Fruit fly (Drosophila melanogaster) whole organism, embryonic: ENCODE data around the gene ProRS-m.

Source experiments
- Ada2b ChIP-seq: fragments of 200-800 bp; sonication (Bioruptor generic); IDR thresholded peaks from 2 replicates; pipeline ENCODE4 v1.3.6; 2022; ENCODE audit warnings: missing biosample characterization, missing genetic modification characterization
- CG10565 ChIP-seq: fragments of 200-800 bp; sonication (Bioruptor generic); optimal IDR thresholded peaks from 3 replicates; lab custom pipeline; 2016; ENCODE audit warnings: missing biosample characterization, mild to moderate bottlenecking, missing genetic modification characterization
- CG11093 ChIP-seq: fragments of 200-800 bp; sonication (Bioruptor generic); IDR thresholded peaks from 3 replicates; pipeline ENCODE4 v1.3.6; 2022; ENCODE audit warnings: missing biosample characterization, missing genetic modification characterization
- CG12744 ChIP-seq: fragments of 200-800 bp; sonication (Bioruptor generic); optimal IDR thresholded peaks from 2 replicates; lab custom pipeline; 2016; ENCODE audit warnings: missing biosample characterization, missing genetic modification characterization
- CG13894 ChIP-seq: fragments of 200-800 bp; sonication (Bioruptor generic); optimal IDR thresholded peaks from 3 replicates; lab custom pipeline; 2018; ENCODE audit warnings: missing biosample characterization, mild to moderate bottlenecking, missing genetic modification characterization, moderate library complexity
- CG17328 ChIP-seq: fragments of 200-800 bp; sonication (Bioruptor generic); IDR thresholded peaks from 2 replicates; pipeline ENCODE4 v1.3.6; 2022; ENCODE audit warnings: missing biosample characterization, missing genetic modification characterization
- CG2116 ChIP-seq: fragments of 200-800 bp; sonication (Bioruptor generic); optimal IDR thresholded peaks from 3 replicates; lab custom pipeline; 2018; ENCODE audit warnings: missing biosample characterization, mild to moderate bottlenecking, missing genetic modification characterization
- CG31224 ChIP-seq: fragments of 200-800 bp; sonication (Bioruptor generic); IDR thresholded peaks from 2 replicates; pipeline ENCODE4 v1.3.6; 2022; ENCODE audit warnings: missing biosample characterization, missing genetic modification characterization
- CG32532 ChIP-seq: fragments of 200-800 bp; sonication (Bioruptor generic); IDR thresholded peaks from 2 replicates; pipeline ENCODE4 v1.3.6; 2022; ENCODE audit warnings: missing biosample characterization, missing genetic modification characterization
- CG34224 ChIP-seq: fragments of 200-800 bp; sonication (Bioruptor generic); IDR thresholded peaks from 3 replicates; pipeline ENCODE4 v1.3.6; 2022; ENCODE audit warnings: missing biosample characterization, missing genetic modification characterization; ENCODE audit not compliant: partially characterized antibody
- CG6175 ChIP-seq: fragments of 200-800 bp; sonication (Bioruptor generic); IDR thresholded peaks from 3 replicates; pipeline ENCODE4 v1.3.6; 2022; ENCODE audit warnings: missing biosample characterization, missing genetic modification characterization
- CG7928 ChIP-seq: fragments of 200-800 bp; sonication (Bioruptor generic); optimal IDR thresholded peaks from 2 replicates; lab custom pipeline; 2017; ENCODE audit warnings: missing biosample characterization, mild to moderate bottlenecking, missing genetic modification characterization
- CG8290 ChIP-seq, 3 experiments: fragments of 200-800 bp; sonication (Bioruptor generic); optimal IDR thresholded peaks; 2 replicates each; lab custom pipeline; 2016 to 2019; ENCODE audit warnings: missing biosample characterization in 3 of 3, missing genetic modification characterization in 3 of 3, mild to moderate bottlenecking in 2 of 3, moderate library complexity in 1 of 3
- Dbx ChIP-seq: fragments of 200-800 bp; sonication (Bioruptor generic); IDR thresholded peaks from 3 replicates; pipeline ENCODE4 v1.3.6; 2022; ENCODE audit warnings: missing biosample characterization, missing genetic modification characterization
- Deaf1 ChIP-seq: fragments of 200-800 bp; optimal IDR thresholded peaks from 3 replicates; lab custom pipeline; 2019; ENCODE audit warnings: missing biosample characterization, mild to moderate bottlenecking, missing genetic modification characterization, moderate library complexity
- Dfd ChIP-seq, 2 experiments: fragments of >200 bp; optimal IDR thresholded peaks; 2 replicates each; lab custom pipeline; 2017; ENCODE audit warnings: missing biosample characterization in 2 of 2, missing genetic modification characterization in 2 of 2
- Doc3 ChIP-seq: fragments of 200-800 bp; sonication (Bioruptor generic); IDR thresholded peaks from 3 replicates; pipeline ENCODE4 v1.3.6; 2022; ENCODE audit warnings: missing biosample characterization, missing genetic modification characterization; ENCODE audit not compliant: partially characterized antibody
- PHDP ChIP-seq: fragments of 200-800 bp; sonication (Bioruptor generic); optimal IDR thresholded peaks from 3 replicates; lab custom pipeline; 2018; ENCODE audit warnings: missing biosample characterization, mild to moderate bottlenecking, missing genetic modification characterization, moderate library complexity
- Rfx ChIP-seq: fragments of 200-800 bp; sonication (Bioruptor generic); IDR thresholded peaks from 2 replicates; pipeline ENCODE4 v1.3.6; 2022; ENCODE audit warnings: missing biosample characterization, missing genetic modification characterization
- Scr ChIP-seq: fragments of 200-800 bp; sonication (Bioruptor generic); IDR thresholded peaks from 2 replicates; pipeline ENCODE4 v1.3.6; 2022; ENCODE audit warnings: missing biosample characterization, missing genetic modification characterization; ENCODE audit not compliant: partially characterized antibody
- Trl ChIP-seq, 3 experiments: fragments of >200 bp in 2 of 3; fragments of 200-800 bp in 1 of 3; sonication (Bioruptor generic) in 1 of 3; optimal IDR thresholded peaks; 2 replicates in 1 of 3; 3 replicates in 2 of 3; lab custom pipeline; 2016 to 2017; ENCODE audit warnings: missing biosample characterization in 1 of 3, missing genetic modification characterization in 1 of 3
- al ChIP-seq: fragments of 200-800 bp; sonication (Bioruptor generic); IDR thresholded peaks from 2 replicates; pipeline ENCODE4 v1.3.6; 2022; ENCODE audit warnings: missing biosample characterization, missing genetic modification characterization
- amos ChIP-seq: fragments of 200-800 bp; sonication (Bioruptor generic); IDR thresholded peaks from 2 replicates; pipeline ENCODE4 v1.3.6; 2022; ENCODE audit warnings: missing biosample characterization, missing genetic modification characterization; ENCODE audit not compliant: partially characterized antibody
- fru ChIP-seq: fragments of >200 bp; optimal IDR thresholded peaks from 2 replicates; lab custom pipeline; 2017
- hkb ChIP-seq, 2 experiments: fragments of 200-800 bp in 1 of 2; fragments of >200 bp in 1 of 2; sonication (Bioruptor generic) in 1 of 2; IDR thresholded peaks in 1 of 2; optimal IDR thresholded peaks in 1 of 2; 2 replicates each; pipeline versions ENCODE4 v1.3.6 to Lab custom; 2017 to 2022; ENCODE audit warnings: missing biosample characterization in 1 of 2, missing genetic modification characterization in 1 of 2
- klu ChIP-seq: fragments of 200-800 bp; sonication (Bioruptor generic); IDR thresholded peaks from 2 replicates; pipeline ENCODE4 v1.3.6; 2022; ENCODE audit warnings: missing biosample characterization, missing genetic modification characterization
- lab ChIP-seq: fragments of 200-800 bp; sonication (Bioruptor generic); optimal IDR thresholded peaks from 3 replicates; lab custom pipeline; 2017; ENCODE audit warnings: missing biosample characterization, missing genetic modification characterization, mild to moderate bottlenecking, moderate library complexity, missing genetic modification reagents
- mirr ChIP-seq: fragments of 200-800 bp; sonication (Bioruptor generic); optimal IDR thresholded peaks from 3 replicates; lab custom pipeline; 2018; ENCODE audit warnings: missing biosample characterization, mild to moderate bottlenecking, missing genetic modification characterization
- nau ChIP-seq: fragments of 200-800 bp; sonication (Bioruptor generic); optimal IDR thresholded peaks from 3 replicates; lab custom pipeline; 2017; ENCODE audit warnings: missing biosample characterization, mild to moderate bottlenecking, missing genetic modification characterization, missing genetic modification reagents
- pita ChIP-seq: fragments of 200-800 bp; sonication (Bioruptor generic); optimal IDR thresholded peaks from 2 replicates; lab custom pipeline; 2017; ENCODE audit warnings: missing biosample characterization, mild to moderate bottlenecking, missing genetic modification characterization
- pnt ChIP-seq: fragments of 200-800 bp; sonication (Bioruptor generic); optimal IDR thresholded peaks from 3 replicates; lab custom pipeline; 2016; ENCODE audit warnings: missing biosample characterization, missing genetic modification characterization
- psq ChIP-seq: fragments of 200-800 bp; sonication (Bioruptor generic); optimal IDR thresholded peaks from 2 replicates; lab custom pipeline; 2017; ENCODE audit warnings: missing biosample characterization, missing genetic modification characterization
- pzg ChIP-seq: fragments of 200-800 bp; sonication (Bioruptor generic); optimal IDR thresholded peaks from 3 replicates; lab custom pipeline; 2018; ENCODE audit warnings: missing biosample characterization, mild to moderate bottlenecking, missing genetic modification characterization, moderate library complexity
- rib ChIP-seq: fragments of 200-800 bp; sonication (Bioruptor generic); IDR thresholded peaks from 2 replicates; pipeline ENCODE4 v1.3.6; 2022; ENCODE audit warnings: missing biosample characterization, missing genetic modification characterization
- sisA ChIP-seq: fragments of 200-800 bp; sonication (Bioruptor generic); IDR thresholded peaks from 2 replicates; pipeline ENCODE4 v1.3.6; 2022; ENCODE audit warnings: missing biosample characterization, missing genetic modification characterization
- slbo ChIP-seq: fragments of 200-800 bp; sonication (Bioruptor generic); IDR thresholded peaks from 2 replicates; pipeline ENCODE4 v1.3.6; 2022; ENCODE audit warnings: missing biosample characterization, missing genetic modification characterization
- stc ChIP-seq: fragments of 200-800 bp; sonication (Bioruptor generic); IDR thresholded peaks from 2 replicates; pipeline ENCODE4 v1.3.6; 2022; ENCODE audit warnings: missing biosample characterization, missing genetic modification characterization
- tio ChIP-seq: fragments of 200-800 bp; sonication (Bioruptor generic); optimal IDR thresholded peaks from 2 replicates; lab custom pipeline; 2017; ENCODE audit warnings: missing biosample characterization, missing genetic modification characterization, inconsistent platforms
- ttk ChIP-seq: fragments of 200-800 bp; sonication (Bioruptor generic); IDR thresholded peaks from 2 replicates; pipeline ENCODE4 v2.1.2; 2022; ENCODE audit warnings: missing biosample characterization, missing genetic modification characterization
- unc-4 ChIP-seq: fragments of 200-800 bp; sonication (Bioruptor generic); IDR thresholded peaks from 2 replicates; pipeline ENCODE4 v1.3.6; 2022; ENCODE audit warnings: missing biosample characterization, missing genetic modification characterization; ENCODE audit not compliant: partially characterized antibody

Gene ProRS-m

dm6 chr3L:2632763-2633100 lies 18.9 kb downstream of the ProRS-m start (continued):
- TF ChIP-seq CG13894, result peak; percentile 20
- no peak for TF ChIP-seq CG8290 (GFP tag; optimal IDR thresholded peaks at IDR 0.05; lab: Kevin White, UChicago)
- TF ChIP-seq CG8290 (tag; optimal IDR thresholded peaks at IDR 0.05; lab: Kevin White, UChicago), result peak in 1 of 2 experiments; percentile 10
- TF ChIP-seq CG10565 (GFP tag; lab: Kevin White, UChicago), result no peak
- TF ChIP-seq hkb (optimal IDR thresholded peaks at IDR 0.05; lab: Kevin White, UChicago), result no peak
- no peak for TF ChIP-seq hkb (GFP tag; IDR thresholded peaks at IDR 0.05; lab: Robert Waterston, UW)
- 0 out of 3 replicates have a peak, but pooled peaks have one; percentile 39 for TF ChIP-seq CG34224 (GFP tag; lab: Robert Waterston, UW)
- no peak for TF ChIP-seq pnt (GFP tag; lab: Kevin White, UChicago)
- no peak for TF ChIP-seq CG17328 (GFP tag; lab: Robert Waterston, UW)
- TF ChIP-seq stc, result 0 out of 2 replicates have a peak, but pooled peaks have one; percentile 14
- TF ChIP-seq Dfd (GFP tag; optimal IDR thresholded peaks at IDR 0.05; lab: Kevin White, UChicago), result peak in 1 of 2 experiments; percentile 5
- TF ChIP-seq Scr (GFP tag; lab: Robert Waterston, UW), result no peak; the same call in 1 of the 2 replicates
- TF ChIP-seq slbo (GFP tag; lab: Robert Waterston, UW), result peak; percentile 35; the same call in 1 of the 2 replicates
- TF ChIP-seq klu (GFP tag; lab: Robert Waterston, UW), result peak; percentile 66
- no peak for TF ChIP-seq tio (GFP tag; lab: Kevin White, UChicago)
- no peak for TF ChIP-seq Ada2b (GFP tag; lab: Robert Waterston, UW)
- TF ChIP-seq amos (GFP tag; lab: Robert Waterston, UW), result peak; percentile 26; the same call in 1 of the 2 replicates
- 0 out of 2 replicates have a peak, but pooled peaks have one; percentile 10 for TF ChIP-seq Rfx (GFP tag; lab: Robert Waterston, UW)
- TF ChIP-seq fru (lab: Kevin White, UChicago), result no peak
- peak; percentile 88 for TF ChIP-seq rib
- TF ChIP-seq CG7928 (GFP tag; lab: Kevin White, UChicago), result no peak
- no peak for TF ChIP-seq Doc3 (GFP tag; lab: Robert Waterston, UW)
- TF ChIP-seq CG11093 (GFP tag; lab: Robert Waterston, UW), result 0 out of 3 replicates have a peak, but pooled peaks have one; percentile 19
- TF ChIP-seq ttk (GFP tag; lab: Robert Waterston, UW), result 0 out of 2 replicates have a peak, but pooled peaks have one; percentile 11
- TF ChIP-seq CG6175 (GFP tag; lab: Robert Waterston, UW), result peak; percentile 51; the same call in 1 of the 3 replicates
- peak; percentile 100 for TF ChIP-seq psq
- no peak for TF ChIP-seq PHDP (tag; lab: Kevin White, UChicago)
- 0 out of 3 replicates have a peak, but pooled peaks have one; percentile 9 for TF ChIP-seq Dbx (GFP tag; lab: Robert Waterston, UW)
- peak; percentile 5 for TF ChIP-seq nau (GFP tag; lab: Kevin White, UChicago)
- TF ChIP-seq CG31224, result 0 out of 2 replicates have a peak, but pooled peaks have one; percentile 21
- peak; percentile 6 for TF ChIP-seq lab (GFP tag; lab: Kevin White, UChicago)
- TF ChIP-seq al (GFP tag; lab: Robert Waterston, UW), result 0 out of 2 replicates have a peak, but pooled peaks have one; percentile 28
- TF ChIP-seq Deaf1, result peak; percentile 28
- no peak for TF ChIP-seq CG12744 (GFP tag; lab: Kevin White, UChicago)
- TF ChIP-seq pzg, result peak; percentile 20
- TF ChIP-seq Trl (optimal IDR thresholded peaks at IDR 0.05; lab: Kevin White, UChicago), result peak; percentile 5 to 6
- TF ChIP-seq Trl (GFP tag; optimal IDR thresholded peaks at IDR 0.05; lab: Kevin White, UChicago), result no peak
- peak; percentile 22 for TF ChIP-seq mirr (GFP tag; lab: Kevin White, UChicago)
- 0 out of 2 replicates have a peak, but pooled peaks have one; percentile 19 for TF ChIP-seq sisA (GFP tag; lab: Robert Waterston, UW)
- peak; percentile 44 for TF ChIP-seq CG2116
- TF ChIP-seq CG32532, result peak; percentile 55
- TF ChIP-seq unc-4 (GFP tag; lab: Robert Waterston, UW), result peak; percentile 34; the same call in 1 of the 2 replicates
- no peak for TF ChIP-seq pita (GFP tag; lab: Kevin White, UChicago)
